Worm (Caenorhabditis elegans) whole organism, late embryonic: Measurements from ENCODE around the gene K02E7.10.

Experiments used
- C08G9.2 ChIP-seq: sonication (generic microtip); optimal IDR thresholded peaks from 2 replicates; lab custom pipeline; 2016; ENCODE audit warnings: mild to moderate bottlenecking, missing genetic modification characterization, moderate library complexity, missing compliant biosample characterization
- C38D4.7 ChIP-seq: fragments of 200-800 bp; sonication (Bioruptor generic); optimal IDR thresholded peaks from 2 replicates; lab custom pipeline; 2018; ENCODE audit warnings: mild to moderate bottlenecking, missing genetic modification characterization, moderate library complexity, missing compliant biosample characterization
- F13H6.1 ChIP-seq: sonication (generic microtip); optimal IDR thresholded peaks from 2 replicates; lab custom pipeline; 2016; ENCODE audit warnings: missing genetic modification characterization, missing compliant biosample characterization
- K02D7.2 ChIP-seq: sonication (generic microtip); optimal IDR thresholded peaks from 2 replicates; lab custom pipeline; 2017; ENCODE audit warnings: mild to moderate bottlenecking, missing genetic modification characterization, missing compliant biosample characterization
- T23F11.4 ChIP-seq: fragments of 200-800 bp; sonication (Bioruptor generic); optimal IDR thresholded peaks from 2 replicates; lab custom pipeline; 2018; ENCODE audit warnings: mild to moderate bottlenecking, missing genetic modification characterization, missing compliant biosample characterization
- Y22D7AL.16 ChIP-seq: sonication (generic microtip); optimal IDR thresholded peaks from 2 replicates; lab custom pipeline; 2016; ENCODE audit warnings: missing genetic modification characterization, missing compliant biosample characterization
- ahr-1 ChIP-seq: sonication (generic microtip); optimal IDR thresholded peaks from 2 replicates; lab custom pipeline; 2016; ENCODE audit warnings: missing genetic modification characterization, missing compliant biosample characterization
- ama-1 ChIP-seq: fragments of 150-350 bp; optimal IDR thresholded peaks from 2 replicates; lab custom pipeline; 2014
- ceh-18 ChIP-seq: sonication (generic microtip); optimal IDR thresholded peaks from 2 replicates; lab custom pipeline; 2016; ENCODE audit warnings: missing genetic modification characterization, missing compliant biosample characterization
- ceh-19 ChIP-seq: fragments of 200-800 bp; sonication (Bioruptor generic); optimal IDR thresholded peaks from 2 replicates; lab custom pipeline; 2018; ENCODE audit warnings: mild to moderate bottlenecking, missing genetic modification characterization, missing compliant biosample characterization
- ceh-24 ChIP-seq: sonication (generic microtip); optimal IDR thresholded peaks from 2 replicates; lab custom pipeline; 2016; ENCODE audit warnings: mild to moderate bottlenecking, missing genetic modification characterization, missing compliant biosample characterization
- ceh-34 ChIP-seq: sonication (generic microtip); optimal IDR thresholded peaks from 2 replicates; lab custom pipeline; 2016; ENCODE audit warnings: mild to moderate bottlenecking, missing genetic modification characterization, missing compliant biosample characterization
- ceh-45 ChIP-seq: fragments of 200-800 bp; sonication (Bioruptor generic); IDR thresholded peaks from 2 replicates; pipeline ENCODE4 v1.3.6; 2022; ENCODE audit warnings: missing genetic modification reagents, missing genetic modification characterization, missing compliant biosample characterization
- ceh-48 ChIP-seq: sonication (generic microtip); optimal IDR thresholded peaks from 2 replicates; lab custom pipeline; 2016; ENCODE audit warnings: missing genetic modification characterization, inconsistent platforms, missing compliant biosample characterization
- ceh-6 ChIP-seq: fragments of 200-800 bp; sonication (Bioruptor generic); optimal IDR thresholded peaks from 2 replicates; lab custom pipeline; 2018; ENCODE audit warnings: mild to moderate bottlenecking, missing genetic modification characterization, missing compliant biosample characterization
- ceh-9 ChIP-seq: sonication (generic microtip); optimal IDR thresholded peaks from 2 replicates; lab custom pipeline; 2016; ENCODE audit warnings: mild to moderate bottlenecking, missing genetic modification characterization, inconsistent platforms, missing compliant biosample characterization
- elt-2 ChIP-seq: sonication (generic microtip); optimal IDR thresholded peaks from 2 replicates; lab custom pipeline; 2016; ENCODE audit warnings: missing genetic modification reagents, missing genetic modification characterization, missing compliant biosample characterization
- elt-4 ChIP-seq: sonication (generic microtip); optimal IDR thresholded peaks from 2 replicates; lab custom pipeline; 2016; ENCODE audit warnings: missing genetic modification characterization, missing compliant biosample characterization
- eyg-1 ChIP-seq: sonication (generic microtip); optimal IDR thresholded peaks from 2 replicates; lab custom pipeline; 2016; ENCODE audit warnings: missing genotype, missing genetic modification characterization, missing compliant biosample characterization
- fax-1 ChIP-seq: sonication (generic microtip); optimal IDR thresholded peaks from 2 replicates; lab custom pipeline; 2016; ENCODE audit warnings: missing genotype, missing genetic modification characterization, missing compliant biosample characterization
- fkh-6 ChIP-seq: sonication (generic microtip); optimal IDR thresholded peaks from 2 replicates; lab custom pipeline; 2016; ENCODE audit warnings: missing genetic modification characterization, missing compliant biosample characterization
- hlh-13 ChIP-seq: fragments of 200-800 bp; sonication (Bioruptor generic); optimal IDR thresholded peaks from 2 replicates; lab custom pipeline; 2018; ENCODE audit warnings: mild to moderate bottlenecking, missing genetic modification characterization, missing compliant biosample characterization
- hlh-15 ChIP-seq: sonication (generic microtip); optimal IDR thresholded peaks from 2 replicates; lab custom pipeline; 2016; ENCODE audit warnings: missing genetic modification characterization, missing compliant biosample characterization
- hlh-30 ChIP-seq: sonication (generic microtip); optimal IDR thresholded peaks from 2 replicates; lab custom pipeline; 2017; ENCODE audit warnings: antibody characterized with exemption, missing genetic modification characterization, missing compliant biosample characterization; ENCODE audit not compliant: insufficient read depth
- hlh-6 ChIP-seq: sonication (generic microtip); optimal IDR thresholded peaks from 2 replicates; lab custom pipeline; 2016; ENCODE audit warnings: missing genotype, missing genetic modification characterization, missing compliant biosample characterization
- madf-2 ChIP-seq: sonication (generic microtip); optimal IDR thresholded peaks from 2 replicates; lab custom pipeline; 2017; ENCODE audit warnings: missing genetic modification characterization, missing compliant biosample characterization
- mec-3 ChIP-seq: sonication (generic microtip); optimal IDR thresholded peaks from 2 replicates; lab custom pipeline; 2016; ENCODE audit warnings: borderline replicate concordance, missing genetic modification characterization, missing compliant biosample characterization
- odd-2 ChIP-seq: sonication (generic microtip); optimal IDR thresholded peaks from 2 replicates; lab custom pipeline; 2017; ENCODE audit warnings: antibody characterized with exemption, mild to moderate bottlenecking, missing genetic modification characterization, missing compliant biosample characterization
- pag-3 ChIP-seq: sonication (generic microtip); optimal IDR thresholded peaks from 2 replicates; lab custom pipeline; 2016; ENCODE audit warnings: missing compliant biosample characterization, missing genetic modification characterization, borderline replicate concordance
- pat-9 ChIP-seq: fragments of 200-800 bp; sonication (Bioruptor generic); optimal IDR thresholded peaks from 2 replicates; lab custom pipeline; 2018; ENCODE audit warnings: mild to moderate bottlenecking, missing genetic modification characterization, moderate library complexity, missing compliant biosample characterization
- pax-1 ChIP-seq: fragments of 150-350 bp; optimal IDR thresholded peaks from 2 replicates; lab custom pipeline; 2014; ENCODE audit warnings: missing biosample characterization, missing genetic modification characterization
- pha-2 ChIP-seq: sonication (generic microtip); optimal IDR thresholded peaks from 2 replicates; lab custom pipeline; 2017; ENCODE audit warnings: mild to moderate bottlenecking, missing genetic modification characterization, missing compliant biosample characterization
- pha-4 ChIP-seq: fragments of 150-350 bp; optimal IDR thresholded peaks from 2 replicates; lab custom pipeline; 2018; ENCODE audit warnings: missing biosample characterization, missing genetic modification reagents, missing genetic modification characterization
- pqm-1 ChIP-seq: sonication (generic microtip); optimal IDR thresholded peaks from 2 replicates; lab custom pipeline; 2016; ENCODE audit warnings: missing genetic modification characterization, missing compliant biosample characterization
- pros-1 ChIP-seq: fragments of 150-350 bp; optimal IDR thresholded peaks from 2 replicates; lab custom pipeline; 2014; ENCODE audit warnings: missing biosample characterization, missing genetic modification reagents, missing genetic modification characterization
- ref-2 ChIP-seq: sonication (generic microtip); optimal IDR thresholded peaks from 2 replicates; lab custom pipeline; 2016; ENCODE audit warnings: missing genetic modification characterization, missing compliant biosample characterization
- sdc-2 ChIP-seq: sonication (generic microtip); optimal IDR thresholded peaks from 2 replicates; lab custom pipeline; 2016; ENCODE audit warnings: missing genotype, missing genetic modification characterization, missing compliant biosample characterization
- sox-4 ChIP-seq: sonication (generic microtip); optimal IDR thresholded peaks from 2 replicates; lab custom pipeline; 2017; ENCODE audit warnings: mild to moderate bottlenecking, missing genetic modification characterization, inconsistent platforms, missing compliant biosample characterization
- tbx-2 ChIP-seq: sonication (generic microtip); optimal IDR thresholded peaks from 2 replicates; lab custom pipeline; 2016; ENCODE audit warnings: missing genetic modification characterization, missing compliant biosample characterization
- ttx-3 ChIP-seq: sonication (generic microtip); optimal IDR thresholded peaks from 2 replicates; lab custom pipeline; 2016; ENCODE audit warnings: missing genetic modification reagents, missing genetic modification characterization, missing compliant biosample characterization
- unc-86 ChIP-seq: sonication (generic microtip); optimal IDR thresholded peaks from 2 replicates; lab custom pipeline; 2016; ENCODE audit warnings: missing genetic modification characterization, missing compliant biosample characterization
- zip-5 ChIP-seq: sonication (generic microtip); optimal IDR thresholded peaks from 2 replicates; lab custom pipeline; 2016; ENCODE audit warnings: missing genetic modification characterization, missing compliant biosample characterization
- ztf-16 ChIP-seq: sonication (generic microtip); optimal IDR thresholded peaks from 2 replicates; lab custom pipeline; 2017; ENCODE audit warnings: missing genetic modification characterization, missing compliant biosample characterization

The K02E7.10 gene

DNA sequence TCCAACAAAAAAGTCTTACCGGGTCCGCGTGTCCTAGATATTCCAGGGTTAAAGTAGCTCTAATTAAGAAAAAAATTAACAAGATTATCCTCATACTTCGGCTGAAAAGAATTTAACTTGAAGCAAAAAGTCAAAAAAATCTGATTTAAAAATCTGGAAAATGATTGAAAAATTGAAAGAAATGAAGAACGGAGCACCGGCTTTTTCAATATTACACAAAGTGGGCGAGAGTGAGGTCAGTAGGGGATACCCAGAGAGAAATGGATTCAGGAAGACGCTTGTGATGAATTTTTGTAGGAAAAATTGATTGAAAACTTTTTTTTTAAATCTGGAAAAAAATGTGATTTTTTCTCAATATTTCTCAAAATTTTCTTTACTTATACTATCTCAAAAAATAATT lies 33.9 kb upstream of the K02E7.10 start, which contains the start of gene pho-14:
pho-14 (minus strand) TSS at position 101 of the 400 bp plus-strand sequence.
- TF ChIP-seq ceh-34 (tag; lab: Kevin White, UChicago) = no peak
- no peak for TF ChIP-seq pqm-1 (tag; lab: Kevin White, UChicago)
- no peak for TF ChIP-seq ceh-6 (GFP tag; lab: Kevin White, UChicago)
- no peak for TF ChIP-seq eyg-1
- no peak for TF ChIP-seq zip-5
- TF ChIP-seq fax-1 (tag; lab: Kevin White, UChicago) = no peak
- no peak for TF ChIP-seq hlh-30 (tag; lab: Kevin White, UChicago)
- no peak for TF ChIP-seq ceh-18 (tag; lab: Kevin White, UChicago)
- no peak for TF ChIP-seq F13H6.1
- TF ChIP-seq C38D4.7 (GFP tag; lab: Kevin White, UChicago) = no peak
- TF ChIP-seq hlh-13 (GFP tag; lab: Kevin White, UChicago) = no peak
- no peak for TF ChIP-seq hlh-6 (tag; lab: Kevin White, UChicago)
- TF ChIP-seq mec-3 (tag; lab: Kevin White, UChicago) = no peak
- no peak for TF ChIP-seq ztf-16 (tag; lab: Kevin White, UChicago)
- TF ChIP-seq sdc-2 = no peak
- no peak for TF ChIP-seq pha-4
- TF ChIP-seq, all 69 proteins: peak for 0

ce11 chrII:1091706-1092105 lies 24.9 kb upstream of the K02E7.10 start, which contains the start of gene snf-3:
Gene snf-3, plus strand, starts transcription at chrII:1092006.
- TF ChIP-seq sox-4 (no peak), ceh-45 (GFP tag; lab: Robert Waterston, UW) (no peak), F13H6.1 (no peak), sdc-2 (no peak), hlh-6 (tag; lab: Kevin White, UChicago) (no peak), ama-1 (lab: Kevin White, UChicago) (no peak), tbx-2 (tag; lab: Kevin White, UChicago) (no peak), ttx-3 (no peak), ceh-9 (tag; lab: Kevin White, UChicago) (no peak), Y22D7AL.16 (no peak), ahr-1 (tag; lab: Kevin White, UChicago) (no peak), ceh-6 (GFP tag; lab: Kevin White, UChicago) (no peak), fkh-6 (tag; lab: Kevin White, UChicago) (no peak), hlh-30 (tag; lab: Kevin White, UChicago) (no peak), C38D4.7 (GFP tag; lab: Kevin White, UChicago) (no peak)

DNA sequence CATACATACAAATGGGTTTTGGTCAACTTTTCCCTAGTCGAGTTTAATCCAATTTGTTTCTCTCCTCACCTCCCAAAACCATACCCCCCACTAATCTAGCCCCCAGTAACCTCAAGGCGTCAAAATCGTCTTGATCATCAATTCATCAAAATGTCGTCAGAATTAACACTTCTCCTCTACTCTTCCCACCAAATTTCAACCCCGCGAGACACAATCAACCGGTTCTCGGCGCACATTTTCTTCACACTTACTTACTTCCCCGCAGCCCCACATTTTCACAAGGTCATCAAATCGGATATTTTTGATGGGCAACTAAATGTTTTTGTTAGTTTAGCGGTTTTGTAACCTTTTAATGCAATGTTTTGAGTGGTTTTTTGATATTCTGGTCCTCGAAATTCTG lies 23.9 kb upstream of the K02E7.10 start:
- TF ChIP-seq pros-1 (tag; lab: Kevin White, UChicago) (no peak), unc-86 (no peak), sox-4 (no peak), pha-2 (tag; lab: Kevin White, UChicago) (no peak), elt-2 (tag; lab: Kevin White, UChicago) (no peak), ceh-6 (GFP tag; lab: Kevin White, UChicago) (no peak), Y22D7AL.16 (no peak), hlh-15 (no peak), ref-2 (tag; lab: Kevin White, UChicago) (no peak), F13H6.1 (no peak)
- TF ChIP-seq, all 69 proteins: peak for 0

DNA sequence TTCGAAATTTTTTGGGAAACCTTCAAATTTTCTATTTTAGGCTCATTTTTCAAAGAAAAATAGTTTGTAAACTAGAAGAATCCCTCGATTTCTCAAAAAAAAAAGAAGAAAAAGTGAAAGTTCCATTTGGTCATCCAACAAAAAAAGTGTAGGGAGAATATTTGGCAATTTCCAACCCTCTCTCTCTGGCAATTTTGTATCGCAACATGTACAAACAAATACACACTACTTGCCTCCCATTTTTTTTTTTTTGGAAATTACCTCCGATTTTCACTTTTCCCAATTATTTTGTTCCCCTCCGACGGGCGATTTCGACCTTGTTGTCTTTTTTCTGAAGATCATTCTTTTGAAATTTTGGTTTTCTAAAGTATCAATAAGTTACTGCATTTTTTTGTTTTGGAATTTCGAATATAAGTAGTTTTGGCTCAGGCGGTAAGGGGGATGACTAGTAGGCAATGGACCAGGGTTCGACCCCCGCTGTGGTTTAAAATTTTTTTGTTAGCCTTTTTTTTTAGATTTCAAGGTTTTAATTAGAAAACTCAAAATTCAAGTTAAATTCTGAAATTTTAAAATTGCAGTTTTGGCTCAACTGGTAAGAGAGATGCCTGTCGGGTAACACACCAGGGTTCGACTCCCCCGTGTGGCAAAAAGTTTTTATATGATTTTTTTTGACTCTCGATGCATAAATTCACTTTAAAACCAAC lies 21.9 kb upstream of the K02E7.10 start:
- TF ChIP-seq hlh-15 (no peak), unc-86 (no peak), ref-2 (tag; lab: Kevin White, UChicago) (no peak), pag-3 (tag; lab: Kevin White, UChicago) (no peak), pax-1 (tag; lab: Kevin White, UChicago) (no peak), ceh-48 (tag; lab: Kevin White, UChicago) (no peak), ceh-9 (tag; lab: Kevin White, UChicago) (no peak), sox-4 (no peak), pat-9 (tag; lab: Kevin White, UChicago) (no peak), madf-2 (tag; lab: Kevin White, UChicago) (no peak), T23F11.4 (no peak), hlh-6 (tag; lab: Kevin White, UChicago) (no peak), C08G9.2 (tag; lab: Kevin White, UChicago) (no peak), ceh-24 (no peak), elt-4 (tag; lab: Kevin White, UChicago) (no peak), ceh-19 (GFP tag; lab: Kevin White, UChicago) (no peak), hlh-30 (tag; lab: Kevin White, UChicago) (no peak), pha-4 (no peak), K02D7.2 (tag; lab: Kevin White, UChicago) (no peak), odd-2 (no peak)
